Worm (Caenorhabditis elegans): ENCODE data around the gene F53F4.16.

The F53F4.16 gene

ce11 chrV:13645848-13646578 is 24.4 kb upstream of the F53F4.16 start (continued):
- TF ChIP-seq nfya-1 (tag; optimal IDR thresholded peaks at IDR 0.05; ENCODE audit: borderline replicate concordance, insufficient read depth) (no peak), sdz-38 (tag; optimal IDR thresholded peaks at IDR 0.05) (no peak), egl-44 (GFP tag; IDR thresholded peaks at IDR 0.05) (0 out of 2 replicates have a peak, but pooled peaks have one; percentile 15), cebp-1 (GFP tag; IDR thresholded peaks at IDR 0.05) (peak; percentile 30; the same call in 1 of the 2 replicates), cebp-1 (tag; optimal IDR thresholded peaks at IDR 0.05) (no peak), rcor-1 (GFP tag; IDR thresholded peaks at IDR 0.05) (no peak), nhr-27 (tag; optimal IDR thresholded peaks at IDR 0.05) (no peak), madf-10 (tag; optimal IDR thresholded peaks at IDR 0.05) (no peak), egl-18 (GFP tag; IDR thresholded peaks at IDR 0.05) (no peak), Y53G8AR.9 (GFP tag; conservative IDR thresholded peaks at IDR 0.05) (0 out of 2 replicates have a peak, but pooled peaks have one; percentile 22), pbrm-1 (GFP tag; IDR thresholded peaks at IDR 0.05) (0 out of 2 replicates have a peak, but pooled peaks have one; percentile 6), efl-1 (GFP tag; optimal IDR thresholded peaks at IDR 0.05) (no peak), D2030.7 (GFP tag; IDR thresholded peaks at IDR 0.05) (peak; percentile 30), zfh-2 (GFP tag; conservative IDR thresholded peaks at IDR 0.05) (peak; percentile 77; the same call in 1 of the 2 replicates), sea-2 (GFP tag; IDR thresholded peaks at IDR 0.05) (0 out of 2 replicates have a peak, but pooled peaks have one; percentile 81), madf-8 (GFP tag; conservative IDR thresholded peaks at IDR 0.05) (peak; percentile 43), nfyb-1 (GFP tag; IDR thresholded peaks at IDR 0.05) (0 out of 2 replicates have a peak, but pooled peaks have one; percentile 36), lin-40 (tag; optimal IDR thresholded peaks at IDR 0.05) (no peak), aptf-3 (GFP tag; IDR thresholded peaks at IDR 0.05) (no peak), lag-1 (GFP tag; IDR thresholded peaks at IDR 0.05) (peak; percentile 20; the same call in 1 of the 2 replicates), snpc-1.3 (tag; optimal IDR thresholded peaks at IDR 0.05; ENCODE audit: insufficient read depth) (no peak), egrh-3 (GFP tag; IDR thresholded peaks at IDR 0.05) (peak; percentile 100), akir-1 (GFP tag; optimal IDR thresholded peaks at IDR 0.05) (peak; percentile 90), hmg-20 (GFP tag; IDR thresholded peaks at IDR 0.05) (no peak), bed-2 (GFP tag; IDR thresholded peaks at IDR 0.05) (no peak), nhr-90 (tag; optimal IDR thresholded peaks at IDR 0.05) (no peak), B0019.2 (GFP tag; conservative IDR thresholded peaks at IDR 0.05) (peak; percentile 75), ceh-100 (GFP tag; IDR thresholded peaks at IDR 0.05) (no peak; the same call in 1 of the 2 replicates), Y79H2A.3 (GFP tag; conservative IDR thresholded peaks at IDR 0.05) (0 out of 2 replicates have a peak, but pooled peaks have one; percentile 9), Y56A3A.18 (GFP tag; IDR thresholded peaks at IDR 0.05) (no peak), lin-35 (GFP tag; optimal IDR thresholded peaks at IDR 0.05) (no peak), atf-7 (tag; optimal IDR thresholded peaks at IDR 0.05) (no peak), rpc-1 (optimal IDR thresholded peaks at IDR 0.05) (no peak), rpc-1 (tag; optimal IDR thresholded peaks at IDR 0.05) (no peak), nhr-179 (tag; optimal IDR thresholded peaks at IDR 0.05) (no peak), somi-1 (GFP tag; optimal IDR thresholded peaks at IDR 0.05) (no peak), mes-4 (tag; optimal IDR thresholded peaks at IDR 0.05) (no peak), lin-54 (GFP tag; optimal IDR thresholded peaks at IDR 0.05) (peak; percentile 3), ceh-91 (GFP tag; IDR thresholded peaks at IDR 0.05) (peak; percentile 32; the same call in 1 of the 2 replicates), ztf-28 (GFP tag; IDR thresholded peaks at IDR 0.05) (0 out of 2 replicates have a peak, but pooled peaks have one; percentile 68), F49E8.2 (tag; optimal IDR thresholded peaks at IDR 0.05; ENCODE audit: insufficient read depth) (no peak), let-607 (tag; optimal IDR thresholded peaks at IDR 0.05) (no peak), zim-3 (tag; optimal IDR thresholded peaks at IDR 0.05) (no peak), F33H1.4 (GFP tag; IDR thresholded peaks at IDR 0.05) (peak; percentile 5; the same call in 1 of the 2 replicates), aptf-2 (GFP tag; conservative IDR thresholded peaks at IDR 0.05) (0 out of 2 replicates have a peak, but pooled peaks have one; percentile 22), ceh-58 (GFP tag; IDR thresholded peaks at IDR 0.05) (0 out of 2 replicates have a peak, but pooled peaks have one; percentile 4)

All from whole organism, young adult.